Worm (Caenorhabditis elegans) whole organism, late embryonic: ENCODE data around the gene D1086.19.

Experiments used
- F13H6.1 ChIP-seq: sonication (generic microtip); optimal IDR thresholded peaks from 2 replicates; lab custom pipeline; 2016; ENCODE audit warnings: missing genetic modification characterization, missing compliant biosample characterization
- elt-2 ChIP-seq: sonication (generic microtip); optimal IDR thresholded peaks from 2 replicates; lab custom pipeline; 2016; ENCODE audit warnings: missing genetic modification reagents, missing genetic modification characterization, missing compliant biosample characterization
- ets-4 ChIP-seq: sonication (generic microtip); optimal IDR thresholded peaks from 2 replicates; lab custom pipeline; 2016; ENCODE audit warnings: missing genetic modification characterization, missing compliant biosample characterization
- pag-3 ChIP-seq: sonication (generic microtip); optimal IDR thresholded peaks from 2 replicates; lab custom pipeline; 2016; ENCODE audit warnings: missing compliant biosample characterization, missing genetic modification characterization, borderline replicate concordance
- sox-4 ChIP-seq: sonication (generic microtip); optimal IDR thresholded peaks from 2 replicates; lab custom pipeline; 2017; ENCODE audit warnings: mild to moderate bottlenecking, missing genetic modification characterization, inconsistent platforms, missing compliant biosample characterization
- tbx-2 ChIP-seq: sonication (generic microtip); optimal IDR thresholded peaks from 2 replicates; lab custom pipeline; 2016; ENCODE audit warnings: missing genetic modification characterization, missing compliant biosample characterization
- unc-86 ChIP-seq: sonication (generic microtip); optimal IDR thresholded peaks from 2 replicates; lab custom pipeline; 2016; ENCODE audit warnings: missing genetic modification characterization, missing compliant biosample characterization

DNA sequence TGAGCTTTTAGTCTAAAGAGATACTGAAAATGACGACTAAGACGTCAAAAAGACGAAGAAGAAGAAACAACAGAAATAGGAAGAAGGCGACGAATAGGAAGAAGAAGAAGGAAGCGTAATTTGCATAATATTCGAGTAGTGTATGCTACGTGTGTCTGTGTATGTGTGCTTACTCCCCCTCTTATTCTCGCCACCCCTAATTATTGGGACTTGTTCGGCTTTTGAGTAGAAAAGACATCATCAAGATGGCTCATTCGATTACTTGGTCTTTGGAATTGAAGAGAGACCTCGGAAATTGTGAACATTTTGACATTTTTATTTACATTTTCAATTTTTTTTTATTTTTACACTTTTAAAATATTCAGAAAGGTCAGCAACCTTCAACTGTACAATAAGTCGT lies 42.1 kb downstream of the D1086.19 start:
- TF ChIP-seq unc-86 (tag; lab: Kevin White, UChicago) (no peak), elt-2 (tag; lab: Kevin White, UChicago) (no peak), pag-3 (no peak), sox-4 (tag; lab: Kevin White, UChicago) (no peak), F13H6.1 (no peak), tbx-2 (tag; lab: Kevin White, UChicago) (no peak), ets-4 (no peak)
